Worm (Caenorhabditis elegans): ENCODE data around the gene C38C3.6.

Gene C38C3.6

ce11 chrV:1471078-1471969, 20.1 kb downstream of the C38C3.6 start:
- TF ChIP-seq pros-1 (tag; optimal IDR thresholded peaks at IDR 0.05) (no peak), ahr-1 (tag; optimal IDR thresholded peaks at IDR 0.05) (no peak), pat-9 (tag; optimal IDR thresholded peaks at IDR 0.05) (peak; percentile 23), pha-2 (tag; optimal IDR thresholded peaks at IDR 0.05) (no peak), ceh-18 (tag; optimal IDR thresholded peaks at IDR 0.05) (peak; percentile 83), rnt-1 (tag; optimal IDR thresholded peaks at IDR 0.05) (peak; percentile 18), C08G9.2 (tag; optimal IDR thresholded peaks at IDR 0.05) (no peak), unc-42 (tag; optimal IDR thresholded peaks at IDR 0.05) (peak; percentile 64), pha-4 (tag; optimal IDR thresholded peaks at IDR 0.05) (no peak), tbx-2 (tag; optimal IDR thresholded peaks at IDR 0.05) (peak; percentile 20), ceh-45 (GFP tag; IDR thresholded peaks at IDR 0.05) (no peak), T23F11.4 (GFP tag; optimal IDR thresholded peaks at IDR 0.05) (no peak), syd-9 (tag; optimal IDR thresholded peaks at IDR 0.05) (peak; percentile 5), gmeb-2 (tag; optimal IDR thresholded peaks at IDR 0.05) (no peak)

DNA sequence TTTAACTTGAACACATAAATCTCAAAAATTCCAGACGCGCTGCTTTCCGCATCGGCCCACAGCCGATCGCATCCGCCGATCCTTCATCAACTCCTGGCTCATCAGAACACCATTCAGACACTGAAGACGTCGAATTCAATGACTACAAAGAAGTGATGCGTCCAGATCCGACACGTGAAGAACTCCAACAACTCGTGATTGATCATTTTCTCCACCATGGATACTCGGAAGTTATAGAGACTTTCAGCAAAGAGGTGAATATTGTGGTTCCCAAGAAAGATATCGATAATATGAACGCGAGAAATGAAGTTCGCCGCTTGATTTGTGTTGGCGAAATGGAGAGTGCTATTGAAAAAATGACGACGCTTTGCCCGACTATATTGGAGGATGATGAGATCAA, 22.5 kb downstream of the C38C3.6 start:
- no peak for TF ChIP-seq syd-9 (tag; optimal IDR thresholded peaks at IDR 0.05)
- TF ChIP-seq tbx-7 (tag; optimal IDR thresholded peaks at IDR 0.05) = no peak
- TF ChIP-seq elt-4 (tag; optimal IDR thresholded peaks at IDR 0.05) = no peak
- no peak for TF ChIP-seq ets-4 (tag; optimal IDR thresholded peaks at IDR 0.05)
- TF ChIP-seq elt-2 (tag; optimal IDR thresholded peaks at IDR 0.05) = no peak
- TF ChIP-seq ceh-30 (tag; optimal IDR thresholded peaks at IDR 0.05) = no peak

- TF ChIP-seq ceh-31 (tag; optimal IDR thresholded peaks at IDR 0.05) (no peak), zip-5 (tag; optimal IDR thresholded peaks at IDR 0.05) (no peak), elt-4 (tag; optimal IDR thresholded peaks at IDR 0.05) (no peak), unc-3 (GFP tag; conservative IDR thresholded peaks at IDR 0.05) (no peak), unc-3 (tag; optimal IDR thresholded peaks at IDR 0.05) (no peak), fax-1 (tag; optimal IDR thresholded peaks at IDR 0.05) (no peak), unc-55 (GFP tag; optimal IDR thresholded peaks at IDR 0.05) (no peak), ceh-14 (tag; optimal IDR thresholded peaks at IDR 0.05) (no peak), tbx-7 (tag; optimal IDR thresholded peaks at IDR 0.05) (no peak), pros-1 (tag; optimal IDR thresholded peaks at IDR 0.05) (no peak)
These were observed 24.0 kb downstream of the C38C3.6 start, which contains the start of gene gid-8 for ce11 chrV:1467444-1467843. Gene gid-8 (plus strand): TSS chrV:1467744.

- TF ChIP-seq hlh-6 (tag; optimal IDR thresholded peaks at IDR 0.05) = no peak
- no peak for TF ChIP-seq ceh-31 (tag; optimal IDR thresholded peaks at IDR 0.05)
- peak; percentile 66 for TF ChIP-seq ceh-48 (tag; optimal IDR thresholded peaks at IDR 0.05)
- TF ChIP-seq ceh-19 (GFP tag; optimal IDR thresholded peaks at IDR 0.05) = no peak
- no peak for TF ChIP-seq K09A11.1 (tag; optimal IDR thresholded peaks at IDR 0.05; ENCODE audit: insufficient read depth)
- TF ChIP-seq hlh-30 (tag; optimal IDR thresholded peaks at IDR 0.05; ENCODE audit: insufficient read depth) = peak; percentile 90
- no peak for TF ChIP-seq sox-4 (tag; optimal IDR thresholded peaks at IDR 0.05)
- TF ChIP-seq nhr-11 (tag; optimal IDR thresholded peaks at IDR 0.05) = no peak
- TF ChIP-seq C38D4.7 (GFP tag; optimal IDR thresholded peaks at IDR 0.05) = no peak
- peak; percentile 17 for TF ChIP-seq unc-55 (GFP tag; optimal IDR thresholded peaks at IDR 0.05)
These were observed 24.5 kb downstream of the C38C3.6 start for ce11 chrV:1466949-1467348.

- peak; percentile 48 for TF ChIP-seq elt-4 (tag; optimal IDR thresholded peaks at IDR 0.05)
- TF ChIP-seq ceh-30 (tag; optimal IDR thresholded peaks at IDR 0.05) = no peak
These were observed 25.5 kb downstream of the C38C3.6 start for ce11 chrV:1465932-1466331.
